Worm (Caenorhabditis elegans): ENCODE results near the gene mnr-1.

DNA sequence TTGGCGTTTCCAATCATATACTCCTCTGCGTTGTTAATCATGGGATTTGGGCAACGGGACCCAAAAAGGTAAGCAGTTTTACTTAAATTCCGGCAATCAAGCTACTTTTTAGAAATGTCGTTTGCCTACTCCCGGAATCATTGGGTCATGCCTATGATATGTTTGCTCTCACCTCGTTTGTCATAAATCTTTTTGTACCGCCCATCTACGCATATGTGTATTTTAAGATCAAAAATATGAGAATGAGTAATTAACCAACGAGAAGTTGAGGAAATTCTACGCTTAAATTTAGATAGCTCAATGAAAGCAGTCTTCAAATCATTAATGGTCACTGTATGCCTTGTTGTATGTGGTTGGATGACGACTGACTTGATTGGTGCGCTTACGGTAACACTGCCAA, 27.9 kb downstream of the mnr-1 start:
- TF ChIP-seq skn-1 (tag; optimal IDR thresholded peaks at IDR 0.05) = no peak
- no peak for TF ChIP-seq ceh-82 (tag; optimal IDR thresholded peaks at IDR 0.05)
- no peak for TF ChIP-seq daf-12 (tag; optimal IDR thresholded peaks at IDR 0.05)
- no peak for TF ChIP-seq nhr-25 (tag; optimal IDR thresholded peaks at IDR 0.05)
- no peak for TF ChIP-seq tbx-2 (tag; optimal IDR thresholded peaks at IDR 0.05)
- no peak for TF ChIP-seq pqm-1 (tag; optimal IDR thresholded peaks at IDR 0.05)
